Worm (Caenorhabditis elegans) whole organism, young adult: ENCODE results near the gene frpr-5.

Experiments
- B0336.3 ChIP-seq: fragments of 200-800 bp; sonication (Bioruptor generic); IDR thresholded peaks from 2 replicates; pipeline ENCODE4 v1.3.6; 2022; ENCODE audit warnings: missing genetic modification characterization, missing compliant biosample characterization
- C06A6.2 ChIP-seq: fragments of 200-800 bp; sonication (Bioruptor generic); conservative IDR thresholded peaks from 2 replicates; pipeline ENCODE4 v1.3.6; 2022; ENCODE audit warnings: missing genetic modification characterization, missing compliant biosample characterization
- F10E7.11 ChIP-seq: sonication (generic microtip); optimal IDR thresholded peaks from 2 replicates; lab custom pipeline; 2017; ENCODE audit warnings: mild to moderate bottlenecking, missing genetic modification characterization, moderate library complexity, missing compliant biosample characterization
- F23B12.7 ChIP-seq: sonication (generic microtip); optimal IDR thresholded peaks from 2 replicates; lab custom pipeline; 2017; ENCODE audit warnings: missing genetic modification characterization, mild to moderate bottlenecking, missing compliant biosample characterization, antibody characterized with exemption, moderate library complexity; ENCODE audit not compliant: insufficient read depth
- F39B2.1 ChIP-seq: fragments of 200-800 bp; sonication (Bioruptor generic); IDR thresholded peaks from 2 replicates; pipeline ENCODE4 v1.3.6; 2022; ENCODE audit warnings: missing genetic modification reagents, missing genetic modification characterization, missing compliant biosample characterization
- F49E8.2 ChIP-seq: sonication (generic microtip); optimal IDR thresholded peaks from 3 replicates; lab custom pipeline; 2017; ENCODE audit warnings: missing genetic modification characterization, mild to moderate bottlenecking, missing compliant biosample characterization, antibody characterized with exemption, moderate library complexity; ENCODE audit not compliant: insufficient read depth
- F55B11.4 ChIP-seq: sonication (generic microtip); optimal IDR thresholded peaks from 2 replicates; lab custom pipeline; 2016; ENCODE audit warnings: missing compliant biosample characterization, missing genetic modification characterization, borderline replicate concordance; ENCODE audit not compliant: insufficient read depth
- F57A8.1 ChIP-seq: fragments of 200-800 bp; sonication (Bioruptor generic); optimal IDR thresholded peaks from 2 replicates; lab custom pipeline; 2018; ENCODE audit warnings: mild to moderate bottlenecking, missing genetic modification characterization, moderate library complexity, missing compliant biosample characterization
- K11D2.4 ChIP-seq: fragments of 200-800 bp; sonication (Bioruptor generic); IDR thresholded peaks from 2 replicates; pipeline ENCODE4 v1.3.6; 2022; ENCODE audit warnings: missing genetic modification reagents, missing genetic modification characterization, missing compliant biosample characterization
- K12H6.12 ChIP-seq: fragments of 200-800 bp; sonication (Bioruptor generic); optimal IDR thresholded peaks from 2 replicates; lab custom pipeline; 2018; ENCODE audit warnings: mild to moderate bottlenecking, missing genetic modification characterization, missing compliant biosample characterization
- Y53G8AR.9 ChIP-seq: fragments of 200-800 bp; sonication (Bioruptor generic); conservative IDR thresholded peaks from 2 replicates; pipeline ENCODE4 v1.3.6; 2022; ENCODE audit warnings: missing genetic modification reagents, missing genetic modification characterization, missing compliant biosample characterization
- Y67H2A.10 ChIP-seq: fragments of 200-800 bp; sonication (Bioruptor generic); conservative IDR thresholded peaks from 2 replicates; pipeline ENCODE4 v1.3.6; 2022; ENCODE audit warnings: missing genetic modification reagents, missing genetic modification characterization, missing compliant biosample characterization
- Y95B8A.8 ChIP-seq: fragments of 200-800 bp; sonication (Bioruptor generic); IDR thresholded peaks from 2 replicates; pipeline ENCODE4 v1.3.6; 2022; ENCODE audit warnings: missing genetic modification reagents, missing genetic modification characterization, missing compliant biosample characterization
- ama-1 ChIP-seq, 3 experiments: fragments of 150-350 bp in 1 of 3; sonication (generic microtip) in 2 of 3; optimal IDR thresholded peaks; 2 replicates each; lab custom pipeline; 2014 to 2018; ENCODE audit warnings: missing biosample characterization in 2 of 3, missing genetic modification characterization in 2 of 3, missing genetic modification reagents in 2 of 3
- athp-1 ChIP-seq: sonication (generic microtip); optimal IDR thresholded peaks from 2 replicates; lab custom pipeline; 2017; ENCODE audit warnings: mild to moderate bottlenecking, missing genetic modification characterization, missing compliant biosample characterization
- attf-3 ChIP-seq: fragments of 200-800 bp; sonication (Bioruptor generic); conservative IDR thresholded peaks from 2 replicates; pipeline ENCODE4 v1.3.6; 2022; ENCODE audit warnings: missing genetic modification reagents, missing genetic modification characterization, missing compliant biosample characterization
- attf-5 ChIP-seq: fragments of 200-800 bp; sonication (Bioruptor generic); optimal IDR thresholded peaks from 2 replicates; lab custom pipeline; 2018; ENCODE audit warnings: mild to moderate bottlenecking, missing genetic modification characterization, missing compliant biosample characterization
- bed-1 ChIP-seq: fragments of 200-800 bp; sonication (Bioruptor generic); IDR thresholded peaks from 2 replicates; pipeline ENCODE4 v1.3.6; 2022; ENCODE audit warnings: missing genetic modification reagents, missing genetic modification characterization, missing compliant biosample characterization
- ccch-3 ChIP-seq: fragments of 200-800 bp; sonication (Bioruptor generic); optimal IDR thresholded peaks from 2 replicates; lab custom pipeline; 2018; ENCODE audit warnings: mild to moderate bottlenecking, missing genetic modification characterization, missing compliant biosample characterization
- cebp-1 ChIP-seq, 2 experiments: fragments of 200-800 bp in 1 of 2; sonication (Bioruptor generic) in 1 of 2; sonication (generic microtip) in 1 of 2; IDR thresholded peaks in 1 of 2; optimal IDR thresholded peaks in 1 of 2; 2 replicates each; pipeline versions ENCODE4 v1.3.6 to Lab custom; 2017 to 2022; ENCODE audit warnings: missing compliant biosample characterization in 2 of 2, missing genetic modification characterization in 2 of 2, mild to moderate bottlenecking in 1 of 2, missing genetic modification reagents in 1 of 2, moderate library complexity in 1 of 2
- cebp-2 ChIP-seq: fragments of 200-800 bp; sonication (Bioruptor generic); IDR thresholded peaks from 2 replicates; pipeline ENCODE4 v1.3.6; 2022; ENCODE audit warnings: missing genetic modification characterization, missing compliant biosample characterization
- ceh-100 ChIP-seq: fragments of 200-800 bp; sonication (Bioruptor generic); IDR thresholded peaks from 2 replicates; pipeline ENCODE4 v1.3.6; 2022; ENCODE audit warnings: missing genetic modification reagents, missing genetic modification characterization, missing compliant biosample characterization
- chd-7 ChIP-seq: sonication (generic microtip); optimal IDR thresholded peaks from 2 replicates; lab custom pipeline; 2016; ENCODE audit warnings: mild to moderate bottlenecking, missing genetic modification characterization, moderate library complexity, missing compliant biosample characterization
- dox-1 ChIP-seq: fragments of 200-800 bp; sonication (Bioruptor generic); IDR thresholded peaks from 2 replicates; pipeline ENCODE4 v1.3.6; 2022; ENCODE audit warnings: missing genetic modification reagents, missing genetic modification characterization, missing compliant biosample characterization
- dpff-1 ChIP-seq: sonication (generic microtip); optimal IDR thresholded peaks from 2 replicates; lab custom pipeline; 2017; ENCODE audit warnings: mild to moderate bottlenecking, missing genetic modification characterization, missing compliant biosample characterization
- ekl-4 ChIP-seq: fragments of 200-800 bp; sonication (Bioruptor generic); IDR thresholded peaks from 2 replicates; pipeline ENCODE4 v1.3.6; 2022; ENCODE audit warnings: missing genetic modification reagents, missing genetic modification characterization, missing compliant biosample characterization
- hrde-1 ChIP-seq: sonication (generic microtip); optimal IDR thresholded peaks from 2 replicates; lab custom pipeline; 2016; ENCODE audit warnings: missing genetic modification characterization, mild to moderate bottlenecking, missing compliant biosample characterization, moderate library complexity, missing genotype, missing genetic modification reagents, borderline replicate concordance
- lag-1 ChIP-seq: fragments of 200-800 bp; sonication (Bioruptor generic); IDR thresholded peaks from 2 replicates; pipeline ENCODE4 v1.3.6; 2022; ENCODE audit warnings: missing genetic modification reagents, missing genetic modification characterization, missing compliant biosample characterization
- let-607 ChIP-seq, 2 experiments: fragments of 200-800 bp in 1 of 2; sonication (Bioruptor generic) in 1 of 2; sonication (generic microtip) in 1 of 2; optimal IDR thresholded peaks; 2 replicates each; lab custom pipeline; 2016 to 2018; ENCODE audit warnings: mild to moderate bottlenecking in 2 of 2, missing compliant biosample characterization in 2 of 2, missing genetic modification characterization in 2 of 2, moderate library complexity in 2 of 2, missing genotype in 1 of 2
- lin-26 ChIP-seq: fragments of 200-800 bp; sonication (Bioruptor generic); IDR thresholded peaks from 2 replicates; pipeline ENCODE4 v1.3.6; 2022; ENCODE audit warnings: missing genetic modification reagents, missing genetic modification characterization, missing compliant biosample characterization
- lsy-27 ChIP-seq: sonication (generic microtip); optimal IDR thresholded peaks from 2 replicates; lab custom pipeline; 2017; ENCODE audit warnings: missing genetic modification characterization, mild to moderate bottlenecking, missing compliant biosample characterization, antibody characterized with exemption, missing genotype, borderline replicate concordance; ENCODE audit not compliant: insufficient read depth
- nfyb-1 ChIP-seq: fragments of 200-800 bp; sonication (Bioruptor generic); IDR thresholded peaks from 2 replicates; pipeline ENCODE4 v1.3.6; 2022; ENCODE audit warnings: missing genetic modification reagents, missing genetic modification characterization, missing compliant biosample characterization
- nhr-120 ChIP-seq: fragments of 200-800 bp; sonication (Bioruptor generic); IDR thresholded peaks from 2 replicates; pipeline ENCODE4 v1.3.6; 2022; ENCODE audit warnings: missing genetic modification characterization, missing compliant biosample characterization
- nhr-179 ChIP-seq: sonication (generic microtip); optimal IDR thresholded peaks from 2 replicates; lab custom pipeline; 2016; ENCODE audit warnings: mild to moderate bottlenecking, missing genetic modification characterization, missing compliant biosample characterization
- nhr-27 ChIP-seq: fragments of 200-800 bp; sonication (Bioruptor generic); optimal IDR thresholded peaks from 2 replicates; lab custom pipeline; 2018; ENCODE audit warnings: mild to moderate bottlenecking, missing genetic modification characterization, moderate library complexity, missing compliant biosample characterization
- nhr-90 ChIP-seq: sonication (generic microtip); optimal IDR thresholded peaks from 2 replicates; lab custom pipeline; 2016; ENCODE audit warnings: missing genotype, mild to moderate bottlenecking, missing genetic modification characterization, missing compliant biosample characterization
- rec-8 ChIP-seq, 2 experiments: sonication (generic microtip); optimal IDR thresholded peaks; 2 replicates each; lab custom pipeline; 2016; ENCODE audit warnings: mild to moderate bottlenecking in 2 of 2, missing genetic modification characterization in 2 of 2, missing genetic modification reagents in 2 of 2, missing genotype in 2 of 2, missing biosample characterization in 1 of 2, missing compliant biosample characterization in 1 of 2, moderate library complexity in 1 of 2
- repo-1 ChIP-seq: sonication (generic microtip); optimal IDR thresholded peaks from 2 replicates; lab custom pipeline; 2017; ENCODE audit warnings: mild to moderate bottlenecking, missing genetic modification characterization, missing compliant biosample characterization
- rpc-1 ChIP-seq, 2 experiments: fragments of 150-350 bp in 1 of 2; sonication (generic microtip) in 1 of 2; optimal IDR thresholded peaks; 2 replicates each; lab custom pipeline; 2014 to 2018; ENCODE audit warnings: missing biosample characterization in 1 of 2, missing genetic modification characterization in 1 of 2, missing genetic modification reagents in 1 of 2, missing genotype in 1 of 2
- snpc-1.3 ChIP-seq: sonication (generic microtip); optimal IDR thresholded peaks from 2 replicates; lab custom pipeline; 2017; ENCODE audit warnings: missing genetic modification characterization, mild to moderate bottlenecking, missing compliant biosample characterization, antibody characterized with exemption, moderate library complexity, missing genotype, missing genetic modification reagents; ENCODE audit not compliant: insufficient read depth
- sptf-2 ChIP-seq: fragments of 200-800 bp; sonication (Bioruptor generic); optimal IDR thresholded peaks from 2 replicates; lab custom pipeline; 2018; ENCODE audit warnings: mild to moderate bottlenecking, missing genetic modification characterization, missing compliant biosample characterization
- tbp1 ChIP-seq: fragments of 200-800 bp; sonication (Bioruptor generic); optimal IDR thresholded peaks from 2 replicates; lab custom pipeline; 2018; ENCODE audit warnings: mild to moderate bottlenecking, missing genetic modification characterization, missing compliant biosample characterization
- tlf-1 ChIP-seq: fragments of 200-800 bp; sonication (Bioruptor generic); optimal IDR thresholded peaks from 2 replicates; lab custom pipeline; 2018; ENCODE audit warnings: mild to moderate bottlenecking, missing genetic modification characterization, missing compliant biosample characterization
- zfh-2 ChIP-seq: fragments of 200-800 bp; sonication (Bioruptor generic); conservative IDR thresholded peaks from 2 replicates; pipeline ENCODE4 v1.3.6; 2022; ENCODE audit warnings: missing genetic modification reagents, missing genetic modification characterization, missing compliant biosample characterization
- ztf-26 ChIP-seq: sonication (generic microtip); optimal IDR thresholded peaks from 2 replicates; lab custom pipeline; 2017; ENCODE audit warnings: missing genetic modification characterization, missing compliant biosample characterization

frpr-5 gene

DNA sequence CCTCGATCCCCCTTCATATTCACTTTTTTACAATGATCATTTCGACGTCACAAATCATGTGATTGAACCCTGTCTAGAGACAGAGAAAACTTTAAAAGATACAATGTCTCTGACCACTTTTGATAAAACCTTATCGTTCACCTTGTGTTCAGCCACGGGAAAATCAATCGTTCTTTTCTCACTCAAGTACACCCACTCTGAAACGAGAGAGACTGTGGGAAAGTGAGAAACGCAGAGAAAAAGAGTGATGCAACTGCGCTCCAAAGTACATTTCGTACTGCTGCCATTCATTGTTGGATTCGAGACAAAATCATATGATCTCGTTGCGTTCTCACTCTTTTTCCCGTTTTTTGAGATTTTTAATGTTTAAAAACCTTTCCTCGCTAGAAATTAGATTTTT lies 29.3 kb upstream of the frpr-5 start (continued):
- TF ChIP-seq Y53G8AR.9 (GFP tag; lab: Robert Waterston, UW) (peak; percentile 61; the same call in 1 of the 2 replicates), let-607 (tag; optimal IDR thresholded peaks at IDR 0.05; lab: Kevin White, UChicago) (peak in 1 of 2 experiments; percentile 83), cebp-1 (GFP tag; IDR thresholded peaks at IDR 0.05; lab: Robert Waterston, UW) (peak; percentile 44; the same call in 1 of the 2 replicates), cebp-1 (tag; optimal IDR thresholded peaks at IDR 0.05; lab: Kevin White, UChicago) (peak; percentile 85), nhr-179 (tag; lab: Kevin White, UChicago) (no peak), lag-1 (GFP tag; lab: Robert Waterston, UW) (no peak), nhr-90 (tag; lab: Kevin White, UChicago) (peak; percentile 56), zfh-2 (GFP tag; lab: Robert Waterston, UW) (no peak; the same call in 1 of the 2 replicates), K12H6.12 (peak; percentile 34), K11D2.4 (GFP tag; lab: Robert Waterston, UW) (peak; percentile 65; the same call in 1 of the 2 replicates), lsy-27 (tag; lab: Kevin White, UChicago) (no peak), dpff-1 (tag; lab: Kevin White, UChicago) (no peak), athp-1 (tag; lab: Kevin White, UChicago) (peak; percentile 86), tbp1 (GFP tag; lab: Kevin White, UChicago) (peak; percentile 68), F39B2.1 (no peak), bed-1 (GFP tag; lab: Robert Waterston, UW) (no peak), cebp-2 (no peak), B0336.3 (GFP tag; lab: Robert Waterston, UW) (peak; percentile 57), chd-7 (peak; percentile 81), F49E8.2 (tag; lab: Kevin White, UChicago) (no peak), ama-1 (optimal IDR thresholded peaks at IDR 0.05; lab: Kevin White, UChicago) (peak; percentile 18), ama-1 (GFP tag; optimal IDR thresholded peaks at IDR 0.05; lab: Kevin White, UChicago) (no peak), Y95B8A.8 (GFP tag; lab: Robert Waterston, UW) (peak; percentile 38; the same call in 1 of the 2 replicates), nhr-120 (GFP tag; lab: Robert Waterston, UW) (no peak), ekl-4 (no peak), repo-1 (tag; lab: Kevin White, UChicago) (peak; percentile 26), lin-26 (no peak), attf-5 (peak; percentile 92), F10E7.11 (tag; lab: Kevin White, UChicago) (no peak), nhr-27 (tag; lab: Kevin White, UChicago) (no peak), sptf-2 (GFP tag; lab: Kevin White, UChicago) (no peak), dox-1 (peak; percentile 83), F23B12.7 (tag; lab: Kevin White, UChicago) (peak; percentile 13), ztf-26 (tag; lab: Kevin White, UChicago) (peak; percentile 67), rec-8 (tag; optimal IDR thresholded peaks at IDR 0.05; lab: Kevin White, UChicago) (no peak), attf-3 (0 out of 2 replicates have a peak, but pooled peaks have one; percentile 36), nfyb-1 (peak; percentile 80), snpc-1.3 (tag; lab: Kevin White, UChicago) (no peak), Y67H2A.10 (GFP tag; lab: Robert Waterston, UW) (no peak), ccch-3 (GFP tag; lab: Kevin White, UChicago) (no peak), ceh-100 (GFP tag; lab: Robert Waterston, UW) (0 out of 2 replicates have a peak, but pooled peaks have one; percentile 22), F55B11.4 (tag; lab: Kevin White, UChicago) (no peak), rpc-1 (optimal IDR thresholded peaks at IDR 0.05; lab: Kevin White, UChicago) (no peak), rpc-1 (tag; optimal IDR thresholded peaks at IDR 0.05; lab: Kevin White, UChicago) (no peak), tlf-1 (GFP tag; lab: Kevin White, UChicago) (peak; percentile 63), F57A8.1 (GFP tag; lab: Kevin White, UChicago) (no peak), C06A6.2 (GFP tag; lab: Robert Waterston, UW) (peak; percentile 81), hrde-1 (tag; lab: Kevin White, UChicago) (no peak)
